Worm (Caenorhabditis elegans) whole organism, L3 larva: Measurements from ENCODE around the gene F01F1.14.

Experiments used
- ama-1 ChIP-seq: fragments of 150-350 bp; optimal IDR thresholded peaks from 2 replicates; lab custom pipeline; 2018
- lin-15B ChIP-seq: fragments of 150-350 bp; optimal IDR thresholded peaks from 2 replicates; lab custom pipeline; 2014; ENCODE audit warnings: missing biosample characterization, missing genetic modification characterization
- lin-39 ChIP-seq: fragments of 150-350 bp; optimal IDR thresholded peaks from 2 replicates; lab custom pipeline; 2018; ENCODE audit warnings: missing biosample characterization, missing genetic modification reagents, missing genetic modification characterization
- skn-1 ChIP-seq: fragments of 150-350 bp; optimal IDR thresholded peaks from 2 replicates; lab custom pipeline; 2014; ENCODE audit warnings: missing biosample characterization, missing genetic modification characterization
- unc-39 ChIP-seq: sonication (generic microtip); optimal IDR thresholded peaks from 4 replicates; lab custom pipeline; 2017; ENCODE audit warnings: missing biosample characterization, missing genetic modification characterization
- unc-62 ChIP-seq: fragments of 150-350 bp; sonication (generic microtip); optimal IDR thresholded peaks from 4 replicates; lab custom pipeline; 2014; ENCODE audit warnings: missing biosample characterization, missing genetic modification reagents, missing genetic modification characterization

DNA sequence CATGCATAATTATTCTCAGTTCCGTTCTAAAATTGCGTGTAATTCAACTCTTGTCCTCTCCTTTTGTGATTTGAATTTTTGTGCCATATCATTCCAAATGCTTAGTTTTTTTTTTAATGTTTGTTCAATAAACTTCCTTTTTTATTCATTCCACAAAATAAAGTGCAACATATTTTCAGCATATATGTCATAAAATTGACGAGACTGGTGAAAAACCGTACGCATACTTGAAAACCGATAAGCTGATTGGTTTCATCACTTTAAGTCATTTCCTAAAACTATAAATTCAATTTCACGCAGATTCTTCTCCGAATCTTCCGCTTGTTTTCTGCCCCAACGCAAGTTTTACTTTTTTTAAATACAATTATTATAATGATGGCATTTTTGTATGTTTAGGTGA lies 23.7 kb downstream of the F01F1.14 start, which contains the start of gene dpf-4:
- no peak for TF ChIP-seq unc-39 (tag; lab: Kevin White, UChicago)
- TF ChIP-seq lin-15B, result no peak
- no peak for TF ChIP-seq skn-1
- TF ChIP-seq lin-39, result no peak
- no peak for TF ChIP-seq ama-1 (lab: Kevin White, UChicago)
- TF ChIP-seq unc-62 (GFP tag; lab: Kevin White, UChicago), result no peak
